Worm (Caenorhabditis elegans) whole organism, L3 larva: ENCODE data around the gene aqp-6.

Source experiments
- aly-2 ChIP-seq: fragments of 150-350 bp; optimal IDR thresholded peaks from 2 replicates; lab custom pipeline; 2014; ENCODE audit warnings: missing biosample characterization, missing genetic modification characterization
- ama-1 ChIP-seq: fragments of 150-350 bp; optimal IDR thresholded peaks from 2 replicates; lab custom pipeline; 2018
- egl-5 ChIP-seq: fragments of 150-350 bp; optimal IDR thresholded peaks from 2 replicates; lab custom pipeline; 2017; ENCODE audit warnings: missing biosample characterization, missing genetic modification reagents, missing genetic modification characterization, inconsistent platforms
- fkh-10 ChIP-seq: sonication (generic microtip); optimal IDR thresholded peaks from 2 replicates; lab custom pipeline; 2017; ENCODE audit warnings: missing biosample characterization, missing genetic modification reagents, missing genetic modification characterization
- lsy-12 ChIP-seq: sonication (generic microtip); optimal IDR thresholded peaks from 2 replicates; lab custom pipeline; 2016; ENCODE audit warnings: mild to moderate bottlenecking, missing genetic modification characterization, missing compliant biosample characterization
- mdl-1 ChIP-seq: fragments of 150-350 bp; optimal IDR thresholded peaks from 2 replicates; lab custom pipeline; 2014; ENCODE audit warnings: missing biosample characterization, missing genetic modification characterization
- mml-1 ChIP-seq: fragments of 150-350 bp; sonication (generic microtip); optimal IDR thresholded peaks from 3 replicates; lab custom pipeline; 2014; ENCODE audit warnings: missing biosample characterization, missing genetic modification characterization
- nhr-12 ChIP-seq: fragments of 150-350 bp; optimal IDR thresholded peaks from 2 replicates; lab custom pipeline; 2014; ENCODE audit warnings: missing biosample characterization, missing genetic modification characterization
- pqm-1 ChIP-seq: fragments of 150-350 bp; optimal IDR thresholded peaks from 2 replicates; lab custom pipeline; 2017; ENCODE audit warnings: missing biosample characterization, missing genetic modification characterization, inconsistent platforms
- unc-39 ChIP-seq: sonication (generic microtip); optimal IDR thresholded peaks from 4 replicates; lab custom pipeline; 2017; ENCODE audit warnings: missing biosample characterization, missing genetic modification characterization
- zag-1 ChIP-seq: fragments of 150-350 bp; optimal IDR thresholded peaks from 2 replicates; lab custom pipeline; 2014; ENCODE audit warnings: missing biosample characterization, missing genetic modification characterization

aqp-6 gene

DNA sequence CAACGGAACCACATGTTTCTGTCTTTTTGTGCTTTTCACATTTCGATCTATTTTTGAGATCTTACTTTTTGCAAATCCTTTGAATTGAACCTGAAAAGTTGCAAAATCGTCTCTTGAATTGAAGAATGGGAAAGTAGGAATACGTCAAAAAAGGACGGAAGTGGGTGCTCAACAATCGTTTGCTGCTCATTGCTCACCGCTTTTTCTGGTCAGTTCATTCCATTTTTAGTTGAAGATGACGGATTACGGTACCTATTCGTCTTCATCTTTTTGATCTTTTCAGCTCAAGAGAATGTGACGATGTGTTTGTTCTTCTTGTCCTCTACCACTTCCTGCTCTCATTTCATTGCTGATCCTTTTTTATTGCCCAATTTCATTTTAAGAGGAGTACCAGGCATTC, 46.9 kb downstream of the aqp-6 start, which contains the start of gene C05A2.4:
Gene C05A2.4, plus strand, starts transcription at position 301 of the 400 bp plus-strand sequence.
- TF ChIP-seq lsy-12 (no peak), egl-5 (tag; lab: Kevin White, UChicago) (no peak), aly-2 (no peak), mdl-1 (tag; lab: Kevin White, UChicago) (no peak), nhr-12 (tag; lab: Kevin White, UChicago) (no peak), pqm-1 (tag; lab: Kevin White, UChicago) (peak; percentile 21)

DNA sequence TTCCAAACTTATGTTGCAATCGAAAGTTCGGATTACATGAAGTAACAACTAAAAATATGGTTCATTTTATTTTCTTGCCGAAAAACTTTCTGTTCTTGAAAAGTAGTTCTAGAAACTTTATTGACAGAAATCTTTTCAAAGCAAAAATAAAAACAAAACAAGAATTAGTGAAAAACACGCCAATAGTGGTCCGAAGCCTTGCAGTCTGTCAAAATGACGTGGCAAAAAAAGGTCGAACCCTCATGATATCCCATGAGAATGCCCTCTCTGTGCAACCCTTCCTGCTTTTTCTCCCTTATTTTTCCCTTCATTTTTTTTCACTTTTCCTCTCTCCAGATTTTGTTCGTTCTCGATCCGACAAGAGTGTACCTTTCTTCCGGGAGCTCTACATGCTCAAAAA, 50.9 kb downstream of the aqp-6 start:
- TF ChIP-seq ama-1 (no peak), zag-1 (tag; lab: Kevin White, UChicago) (no peak), unc-39 (tag; lab: Kevin White, UChicago) (no peak), fkh-10 (GFP tag; lab: Kevin White, UChicago) (peak; percentile 35), mml-1 (tag; lab: Kevin White, UChicago) (no peak)
